Worm (Caenorhabditis elegans) whole organism, L3 larva: ENCODE data around the gene pcs-1.

Source experiments
- R02D3.7 ChIP-seq: fragments of 150-350 bp; optimal IDR thresholded peaks from 2 replicates; lab custom pipeline; 2014; ENCODE audit warnings: missing biosample characterization, missing genetic modification characterization
- ama-1 ChIP-seq: fragments of 150-350 bp; optimal IDR thresholded peaks from 2 replicates; lab custom pipeline; 2018
- ceh-28 ChIP-seq: fragments of 150-350 bp; optimal IDR thresholded peaks from 2 replicates; lab custom pipeline; 2014; ENCODE audit warnings: missing biosample characterization, missing genetic modification reagents, missing genetic modification characterization
- ceh-82 ChIP-seq: fragments of 150-350 bp; optimal IDR thresholded peaks from 2 replicates; lab custom pipeline; 2014; ENCODE audit warnings: missing biosample characterization, missing genetic modification characterization
- elt-1 ChIP-seq: fragments of 150-350 bp; optimal IDR thresholded peaks from 2 replicates; lab custom pipeline; 2014; ENCODE audit warnings: missing biosample characterization, missing genetic modification characterization
- elt-2 ChIP-seq: sonication (generic microtip); optimal IDR thresholded peaks from 2 replicates; lab custom pipeline; 2016; ENCODE audit warnings: missing genetic modification reagents, mild to moderate bottlenecking, missing genetic modification characterization, missing compliant biosample characterization
- elt-3 ChIP-seq, 3 experiments: fragments of 150-350 bp in 1 of 3; sonication (generic microtip) in 2 of 3; optimal IDR thresholded peaks; 2 replicates in 2 of 3; 4 replicates in 1 of 3; lab custom pipeline; 2014 to 2017; ENCODE audit warnings: missing biosample characterization in 3 of 3, missing genetic modification characterization in 3 of 3
- fkh-10 ChIP-seq: sonication (generic microtip); optimal IDR thresholded peaks from 2 replicates; lab custom pipeline; 2017; ENCODE audit warnings: missing biosample characterization, missing genetic modification reagents, missing genetic modification characterization
- fos-1 ChIP-seq: fragments of 150-350 bp; optimal IDR thresholded peaks from 2 replicates; lab custom pipeline; 2014; ENCODE audit warnings: missing biosample characterization, missing genetic modification characterization
- hmg-11 ChIP-seq: sonication (generic microtip); optimal IDR thresholded peaks from 2 replicates; lab custom pipeline; 2016; ENCODE audit warnings: missing genetic modification characterization, missing compliant biosample characterization
- lin-15B ChIP-seq: fragments of 150-350 bp; optimal IDR thresholded peaks from 2 replicates; lab custom pipeline; 2014; ENCODE audit warnings: missing biosample characterization, missing genetic modification characterization
- lin-39 ChIP-seq: fragments of 150-350 bp; optimal IDR thresholded peaks from 2 replicates; lab custom pipeline; 2018; ENCODE audit warnings: missing biosample characterization, missing genetic modification reagents, missing genetic modification characterization
- mdl-1 ChIP-seq: fragments of 150-350 bp; optimal IDR thresholded peaks from 2 replicates; lab custom pipeline; 2014; ENCODE audit warnings: missing biosample characterization, missing genetic modification characterization
- nfya-1 ChIP-seq: sonication (generic microtip); optimal IDR thresholded peaks from 2 replicates; lab custom pipeline; 2017; ENCODE audit warnings: missing genetic modification characterization, mild to moderate bottlenecking, missing compliant biosample characterization, antibody characterized with exemption, moderate library complexity; ENCODE audit not compliant: insufficient read depth
- nhr-11 ChIP-seq: fragments of 150-350 bp; optimal IDR thresholded peaks from 2 replicates; lab custom pipeline; 2014; ENCODE audit warnings: missing biosample characterization, missing genetic modification characterization
- nhr-12 ChIP-seq: fragments of 150-350 bp; optimal IDR thresholded peaks from 2 replicates; lab custom pipeline; 2014; ENCODE audit warnings: missing biosample characterization, missing genetic modification characterization
- nhr-23 ChIP-seq: fragments of 150-350 bp; optimal IDR thresholded peaks from 2 replicates; lab custom pipeline; 2014; ENCODE audit warnings: missing biosample characterization, missing genetic modification reagents, missing genetic modification characterization
- nhr-237 ChIP-seq: fragments of 150-350 bp; optimal IDR thresholded peaks from 2 replicates; lab custom pipeline; 2014; ENCODE audit warnings: missing biosample characterization, missing genetic modification characterization
- nhr-25 ChIP-seq: sonication (generic microtip); optimal IDR thresholded peaks from 2 replicates; lab custom pipeline; 2017; ENCODE audit warnings: missing biosample characterization, missing genetic modification characterization
- nhr-28 ChIP-seq: fragments of 150-350 bp; optimal IDR thresholded peaks from 2 replicates; lab custom pipeline; 2014; ENCODE audit warnings: missing biosample characterization, missing genetic modification characterization
- nhr-67 ChIP-seq: fragments of 150-350 bp; optimal IDR thresholded peaks from 2 replicates; lab custom pipeline; 2014; ENCODE audit warnings: missing biosample characterization, missing genetic modification characterization
- nhr-77 ChIP-seq: fragments of 150-350 bp; optimal IDR thresholded peaks from 2 replicates; lab custom pipeline; 2014; ENCODE audit warnings: missing biosample characterization, missing genetic modification characterization
- pha-4 ChIP-seq: fragments of 150-350 bp; optimal IDR thresholded peaks from 2 replicates; lab custom pipeline; 2014; ENCODE audit warnings: missing biosample characterization, missing genetic modification reagents, missing genetic modification characterization
- pqm-1 ChIP-seq: fragments of 150-350 bp; optimal IDR thresholded peaks from 2 replicates; lab custom pipeline; 2017; ENCODE audit warnings: missing biosample characterization, missing genetic modification characterization, inconsistent platforms
- sea-2 ChIP-seq: fragments of 150-350 bp; sonication (generic microtip); optimal IDR thresholded peaks from 4 replicates; lab custom pipeline; 2014; ENCODE audit warnings: missing biosample characterization, missing genetic modification reagents, missing genetic modification characterization
- skn-1 ChIP-seq: fragments of 150-350 bp; optimal IDR thresholded peaks from 2 replicates; lab custom pipeline; 2014; ENCODE audit warnings: missing biosample characterization, missing genetic modification characterization
- snpc-4 ChIP-seq: fragments of 150-350 bp; optimal IDR thresholded peaks from 2 replicates; lab custom pipeline; 2014; ENCODE audit warnings: missing biosample characterization, missing genetic modification characterization
- tbx-2 ChIP-seq: sonication (generic microtip); optimal IDR thresholded peaks from 2 replicates; lab custom pipeline; 2016; ENCODE audit warnings: mild to moderate bottlenecking, missing genetic modification characterization, missing compliant biosample characterization
- unc-62 ChIP-seq: fragments of 150-350 bp; sonication (generic microtip); optimal IDR thresholded peaks from 4 replicates; lab custom pipeline; 2014; ENCODE audit warnings: missing biosample characterization, missing genetic modification reagents, missing genetic modification characterization
- zag-1 ChIP-seq: fragments of 150-350 bp; optimal IDR thresholded peaks from 2 replicates; lab custom pipeline; 2014; ENCODE audit warnings: missing biosample characterization, missing genetic modification characterization
- ztf-4 ChIP-seq: fragments of 150-350 bp; optimal IDR thresholded peaks from 2 replicates; lab custom pipeline; 2014; ENCODE audit warnings: missing biosample characterization, missing genetic modification characterization

pcs-1 gene

ce11 chrII:11545299-11545951 lies 32.1 kb downstream of the pcs-1 start, which contains the start of gene dnj-13 (continued):
- TF ChIP-seq nhr-67 (tag; lab: Kevin White, UChicago) (no peak), zag-1 (tag; lab: Kevin White, UChicago) (no peak), lin-15B (tag; lab: Kevin White, UChicago) (peak; percentile 92)

- TF ChIP-seq nhr-237 (tag; lab: Kevin White, UChicago): no peak
- TF ChIP-seq ama-1 (lab: Kevin White, UChicago): peak; percentile 3
These were observed 32.8 kb downstream of the pcs-1 start, which contains the start of gene F54D5.9 for ce11 chrII:11544714-11545113. F54D5.9 (minus strand) TSS chrII:11544828.

- no peak for TF ChIP-seq hmg-11 (tag; lab: Kevin White, UChicago)
- no peak for TF ChIP-seq nhr-237 (tag; lab: Kevin White, UChicago)
- TF ChIP-seq elt-2 (tag; lab: Kevin White, UChicago): no peak
- TF ChIP-seq lin-15B (tag; lab: Kevin White, UChicago): no peak
These were observed 34.6 kb downstream of the pcs-1 start for ce11 chrII:11542958-11543357.

- TF ChIP-seq elt-1 (tag; lab: Kevin White, UChicago) (peak; percentile 17), ztf-4 (tag; lab: Kevin White, UChicago) (no peak), hmg-11 (tag; lab: Kevin White, UChicago) (peak; percentile 42), pha-4 (tag; lab: Kevin White, UChicago) (peak; percentile 37), ceh-28 (tag; lab: Kevin White, UChicago) (peak; percentile 34), nfya-1 (tag; lab: Kevin White, UChicago) (peak; percentile 44), lin-39 (peak; percentile 55), nhr-28 (tag; lab: Kevin White, UChicago) (no peak), snpc-4 (tag; lab: Kevin White, UChicago) (peak; percentile 56), ceh-82 (tag; lab: Kevin White, UChicago) (no peak), nhr-23 (no peak), lin-15B (tag; lab: Kevin White, UChicago) (peak; percentile 31), nhr-25 (peak; percentile 10)
- TF ChIP-seq, all 47 proteins: peak for 9
These were observed 35.2 kb downstream of the pcs-1 start, which contains the start of gene gtf-2E2 for ce11 chrII:11542385-11542784. gtf-2E2 (minus strand) TSS chrII:11542495.

ce11 chrII:11538741-11539140 lies 38.8 kb downstream of the pcs-1 start, which contains the start of gene Y62F5A.9:
Y62F5A.9 (minus strand) TSS chrII:11538841.
- TF ChIP-seq nhr-77: no peak
- no peak for TF ChIP-seq fkh-10 (GFP tag; lab: Kevin White, UChicago)

- TF ChIP-seq fos-1 (tag; lab: Kevin White, UChicago): no peak
- TF ChIP-seq nhr-28 (tag; lab: Kevin White, UChicago): no peak
- no peak for TF ChIP-seq ama-1 (lab: Kevin White, UChicago)
- no peak for TF ChIP-seq lin-15B (tag; lab: Kevin White, UChicago)
- no peak for TF ChIP-seq pqm-1
- no peak for TF ChIP-seq elt-1 (tag; lab: Kevin White, UChicago)
- no peak for TF ChIP-seq ztf-4 (tag; lab: Kevin White, UChicago)
- TF ChIP-seq mdl-1 (tag; lab: Kevin White, UChicago): no peak
- TF ChIP-seq elt-3 (tag; optimal IDR thresholded peaks at IDR 0.05; lab: Kevin White, UChicago): no peak
- TF ChIP-seq nhr-12 (tag; lab: Kevin White, UChicago): no peak
- no peak for TF ChIP-seq tbx-2 (tag; lab: Kevin White, UChicago)
- no peak for TF ChIP-seq nhr-77
- no peak for TF ChIP-seq skn-1 (tag; lab: Kevin White, UChicago)
- no peak for TF ChIP-seq pha-4 (tag; lab: Kevin White, UChicago)
- TF ChIP-seq elt-2 (tag; lab: Kevin White, UChicago): no peak
- TF ChIP-seq nhr-11: no peak
- TF ChIP-seq unc-62 (GFP tag; lab: Kevin White, UChicago): no peak
- TF ChIP-seq nhr-67 (tag; lab: Kevin White, UChicago): no peak
- no peak for TF ChIP-seq sea-2
- no peak for TF ChIP-seq R02D3.7
These were observed 39.9 kb downstream of the pcs-1 start for ce11 chrII:11537606-11538016.
